Fruit fly (Drosophila melanogaster): ENCODE measurements around the gene Adhr.
A peak's percentile ranks its signal among the peaks of the same experiment; 100 is the strongest.

Gene Adhr

dm6 chr2L:14656111-14656881 is 40.9 kb downstream of the Adhr start:
- TF ChIP-seq Hr78 (GFP tag; optimal IDR thresholded peaks at IDR 0.05) (peak in 1 of 2 experiments; percentile 10), ci (GFP tag; IDR thresholded peaks at IDR 0.05) (0 out of 3 replicates have a peak, but pooled peaks have one; percentile 30), Med (GFP tag) (peak; percentile 19), CG2199 (GFP tag; IDR thresholded peaks at IDR 0.05) (peak; percentile 76; the same call in 2 of the 3 replicates), salm (tag; optimal IDR thresholded peaks at IDR 0.05) (peak; percentile 7), kni (GFP tag; optimal IDR thresholded peaks at IDR 0.05) (peak; percentile 62), usp (GFP tag; optimal IDR thresholded peaks at IDR 0.05) (no peak), hkb (optimal IDR thresholded peaks at IDR 0.05) (no peak), hkb (GFP tag; IDR thresholded peaks at IDR 0.05) (0 out of 2 replicates have a peak, but pooled peaks have one; percentile 11), CG7745 (tag; optimal IDR thresholded peaks at IDR 0.05) (peak; percentile 9), CG9932 (GFP tag; IDR thresholded peaks at IDR 0.05) (no peak), Dref (GFP tag; IDR thresholded peaks at IDR 0.05) (no peak), crol (GFP tag; IDR thresholded peaks at IDR 0.05) (peak; percentile 62), exex (tag; optimal IDR thresholded peaks at IDR 0.05) (peak; percentile 66), sens (GFP tag) (peak; percentile 27), Pdp1 (GFP tag; optimal IDR thresholded peaks at IDR 0.05) (peak in 1 of 2 experiments; percentile 10), lab (GFP tag; optimal IDR thresholded peaks at IDR 0.05) (peak; percentile 24), CG10543 (GFP tag; optimal IDR thresholded peaks at IDR 0.05) (peak; percentile 27), sd (tag; optimal IDR thresholded peaks at IDR 0.05) (peak; percentile 70), odd (GFP tag; optimal IDR thresholded peaks at IDR 0.05) (no peak), mirr (GFP tag; optimal IDR thresholded peaks at IDR 0.05) (peak; percentile 82)

dm6 chr2L:14658853-14659252 is 43.5 kb downstream of the Adhr start:
- TF ChIP-seq Med (GFP tag) = peak; percentile 54
- no peak for TF ChIP-seq luna (GFP tag; optimal IDR thresholded peaks at IDR 0.05)
- no peak for TF ChIP-seq PHDP (tag; optimal IDR thresholded peaks at IDR 0.05)
- no peak for TF ChIP-seq gcm (GFP tag; optimal IDR thresholded peaks at IDR 0.05)

dm6 chr2L:14663147-14663546 is 47.8 kb downstream of the Adhr start:
- no peak for TF ChIP-seq Hr3 (GFP tag; optimal IDR thresholded peaks at IDR 0.05)
- TF ChIP-seq nau (GFP tag; optimal IDR thresholded peaks at IDR 0.05) = no peak
- TF ChIP-seq zf30C (GFP tag; optimal IDR thresholded peaks at IDR 0.05) = no peak
- no peak for TF ChIP-seq chinmo (GFP tag; IDR thresholded peaks at IDR 0.05; ENCODE audit: partially characterized antibody)

- TF ChIP-seq CG14860 (GFP tag; IDR thresholded peaks at IDR 0.05; ENCODE audit: partially characterized antibody) (0 out of 3 replicates have a peak, but pooled peaks have one; percentile 28), unpg (GFP tag; optimal IDR thresholded peaks at IDR 0.05) (no peak), CG10431 (GFP tag; optimal IDR thresholded peaks at IDR 0.05) (no peak)
These were observed 49.0 kb downstream of the Adhr start for dm6 chr2L:14664361-14664760.

- TF ChIP-seq dati (GFP tag; IDR thresholded peaks at IDR 0.05) (no peak), Drgx (GFP tag; IDR thresholded peaks at IDR 0.05) (peak; percentile 13; the same call in 1 of the 2 replicates), zen2 (GFP tag; IDR thresholded peaks at IDR 0.05; ENCODE audit: partially characterized antibody) (no peak), nom (GFP tag; optimal IDR thresholded peaks at IDR 0.05) (peak; percentile 81), CG14667 (GFP tag; IDR thresholded peaks at IDR 0.05) (no peak)
These were observed 49.7 kb downstream of the Adhr start for dm6 chr2L:14664952-14665607.
